Worm (Caenorhabditis elegans) whole organism, mixed stage, embryonic: ENCODE measurements around the gene F22B5.10.
"Not testable (repeated sequence)": the region's sequence is repeated elsewhere in the genome, so short reads cannot be mapped to it uniquely, and the experiment has no call there.

Experiments used
- M03D4.4 ChIP-seq: sonication (generic microtip); optimal IDR thresholded peaks from 2 replicates; lab custom pipeline; 2017; ENCODE audit warnings: mild to moderate bottlenecking, missing genetic modification characterization, missing compliant biosample characterization
- bed-3 ChIP-seq: fragments of 200-800 bp; sonication (Bioruptor generic); optimal IDR thresholded peaks from 3 replicates; lab custom pipeline; 2018; ENCODE audit warnings: mild to moderate bottlenecking, missing genetic modification characterization, moderate library complexity, missing compliant biosample characterization
- blmp-1 ChIP-seq: fragments of 150-350 bp; optimal IDR thresholded peaks from 2 replicates; lab custom pipeline; 2014; ENCODE audit warnings: missing biosample characterization, missing genetic modification characterization
- ceh-39 ChIP-seq: fragments of 150-350 bp; optimal IDR thresholded peaks from 2 replicates; lab custom pipeline; 2014; ENCODE audit warnings: missing biosample characterization, missing genetic modification characterization
- ceh-43 ChIP-seq: fragments of 200-800 bp; sonication (Bioruptor generic); optimal IDR thresholded peaks from 2 replicates; lab custom pipeline; 2018; ENCODE audit warnings: mild to moderate bottlenecking, missing genetic modification characterization, moderate library complexity, missing compliant biosample characterization
- ceh-83 ChIP-seq: fragments of 200-800 bp; sonication (Bioruptor generic); optimal IDR thresholded peaks from 2 replicates; lab custom pipeline; 2018; ENCODE audit warnings: mild to moderate bottlenecking, missing genetic modification characterization, missing compliant biosample characterization
- ces-1 ChIP-seq: fragments of 150-350 bp; optimal IDR thresholded peaks from 2 replicates; lab custom pipeline; 2014; ENCODE audit warnings: missing biosample characterization, missing genetic modification reagents, missing genetic modification characterization
- drap-1 ChIP-seq: fragments of 200-800 bp; sonication (Bioruptor generic); optimal IDR thresholded peaks from 3 replicates; lab custom pipeline; 2018; ENCODE audit warnings: mild to moderate bottlenecking, missing genetic modification characterization, missing compliant biosample characterization
- elt-1 ChIP-seq: sonication (generic microtip); optimal IDR thresholded peaks from 2 replicates; lab custom pipeline; 2017; ENCODE audit warnings: missing genetic modification characterization, mild to moderate bottlenecking, missing compliant biosample characterization, antibody characterized with exemption, moderate library complexity, borderline replicate concordance; ENCODE audit not compliant: insufficient read depth
- flh-1 ChIP-seq: fragments of 200-800 bp; sonication (Bioruptor generic); optimal IDR thresholded peaks from 2 replicates; lab custom pipeline; 2018; ENCODE audit warnings: mild to moderate bottlenecking, missing genetic modification characterization, moderate library complexity, missing compliant biosample characterization
- hlh-1 ChIP-seq: fragments of 150-350 bp; optimal IDR thresholded peaks from 2 replicates; lab custom pipeline; 2014; ENCODE audit warnings: missing biosample characterization, missing genetic modification reagents, missing genetic modification characterization
- lin-13 ChIP-seq: fragments of 150-350 bp; optimal IDR thresholded peaks from 2 replicates; lab custom pipeline; 2014; ENCODE audit warnings: missing biosample characterization, missing genetic modification characterization
- lsy-2 ChIP-seq: fragments of 150-350 bp; optimal IDR thresholded peaks from 2 replicates; lab custom pipeline; 2014; ENCODE audit warnings: missing biosample characterization, missing genetic modification characterization
- mab-5 ChIP-seq: fragments of 150-350 bp; optimal IDR thresholded peaks from 2 replicates; lab custom pipeline; 2014; ENCODE audit warnings: missing biosample characterization, missing genetic modification characterization
- nhr-12 ChIP-seq: fragments of 150-350 bp; optimal IDR thresholded peaks from 2 replicates; lab custom pipeline; 2014; ENCODE audit warnings: missing biosample characterization, missing genetic modification characterization
- nhr-237 ChIP-seq: fragments of 150-350 bp; optimal IDR thresholded peaks from 2 replicates; lab custom pipeline; 2014; ENCODE audit warnings: missing biosample characterization, missing genetic modification characterization
- nhr-28 ChIP-seq: fragments of 150-350 bp; optimal IDR thresholded peaks from 2 replicates; lab custom pipeline; 2014; ENCODE audit warnings: missing biosample characterization, missing genetic modification characterization
- sem-2 ChIP-seq: fragments of 200-800 bp; sonication (Bioruptor generic); optimal IDR thresholded peaks from 2 replicates; lab custom pipeline; 2018; ENCODE audit warnings: mild to moderate bottlenecking, missing genetic modification characterization, missing compliant biosample characterization
- snpc-4 ChIP-seq: fragments of 150-350 bp; optimal IDR thresholded peaks from 2 replicates; lab custom pipeline; 2014; ENCODE audit warnings: missing biosample characterization, missing genetic modification characterization
- sptf-1 ChIP-seq: sonication (generic microtip); optimal IDR thresholded peaks from 2 replicates; lab custom pipeline; 2017; ENCODE audit warnings: mild to moderate bottlenecking, missing genetic modification characterization, moderate library complexity, missing compliant biosample characterization
- tbx-8 ChIP-seq: fragments of 200-800 bp; sonication (Bioruptor generic); optimal IDR thresholded peaks from 2 replicates; lab custom pipeline; 2018; ENCODE audit warnings: mild to moderate bottlenecking, missing genetic modification characterization, moderate library complexity, missing compliant biosample characterization
- unc-120 ChIP-seq: sonication (generic microtip); optimal IDR thresholded peaks from 2 replicates; lab custom pipeline; 2017; ENCODE audit warnings: missing genetic modification characterization, missing compliant biosample characterization; ENCODE audit not compliant: poor library complexity, severe bottlenecking
- unc-62 ChIP-seq: fragments of 150-350 bp; optimal IDR thresholded peaks from 2 replicates; lab custom pipeline; 2014; ENCODE audit warnings: missing biosample characterization, missing genetic modification reagents, missing genetic modification characterization
- zip-8 ChIP-seq: fragments of 150-350 bp; optimal IDR thresholded peaks from 2 replicates; lab custom pipeline; 2014; ENCODE audit warnings: missing biosample characterization, missing genetic modification characterization
- ztf-11 ChIP-seq: fragments of 150-350 bp; optimal IDR thresholded peaks from 2 replicates; lab custom pipeline; 2014; ENCODE audit warnings: missing biosample characterization, missing genetic modification characterization

Gene F22B5.10

ce11 chrII:8466874-8467273, at the start of gene F22B5.10:
Gene F22B5.10, plus strand, starts transcription at chrII:8467174.
- TF ChIP-seq ceh-83 (peak; percentile 32), nhr-12 (tag; lab: Kevin White, UChicago) (no peak)

- TF ChIP-seq lsy-2 (tag; lab: Kevin White, UChicago) (peak; percentile 76), tbx-8 (no peak)
These were observed 48.0 kb upstream of the F22B5.10 start for ce11 chrII:8419015-8419414.

DNA sequence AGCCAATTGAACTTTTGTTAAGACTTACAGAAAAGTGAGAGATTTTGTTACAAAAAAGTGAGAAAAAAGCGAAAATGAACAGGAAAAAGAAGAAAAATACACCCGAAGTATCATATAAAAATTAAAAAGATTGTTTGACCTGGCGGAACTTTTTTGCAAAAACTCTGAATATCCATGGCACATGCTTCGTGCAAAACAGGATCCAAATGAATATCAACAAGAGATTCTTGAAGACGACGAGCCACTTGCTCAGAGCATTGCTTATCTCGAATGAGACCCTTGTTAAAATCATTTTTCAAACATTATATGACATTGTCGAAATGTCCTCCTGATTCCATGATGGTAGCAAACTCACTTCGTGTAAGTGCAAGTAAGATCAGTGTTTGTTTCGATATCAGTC, 47.2 kb upstream of the F22B5.10 start, which contains the start of gene F14E5.8:
TSS of gene F14E5.8 (plus strand) at position 301 of the 400 bp plus-strand sequence.
- TF ChIP-seq snpc-4; unc-120 (tag; lab: Kevin White, UChicago); M03D4.4 (tag; lab: Kevin White, UChicago): not testable (repeated sequence)

DNA sequence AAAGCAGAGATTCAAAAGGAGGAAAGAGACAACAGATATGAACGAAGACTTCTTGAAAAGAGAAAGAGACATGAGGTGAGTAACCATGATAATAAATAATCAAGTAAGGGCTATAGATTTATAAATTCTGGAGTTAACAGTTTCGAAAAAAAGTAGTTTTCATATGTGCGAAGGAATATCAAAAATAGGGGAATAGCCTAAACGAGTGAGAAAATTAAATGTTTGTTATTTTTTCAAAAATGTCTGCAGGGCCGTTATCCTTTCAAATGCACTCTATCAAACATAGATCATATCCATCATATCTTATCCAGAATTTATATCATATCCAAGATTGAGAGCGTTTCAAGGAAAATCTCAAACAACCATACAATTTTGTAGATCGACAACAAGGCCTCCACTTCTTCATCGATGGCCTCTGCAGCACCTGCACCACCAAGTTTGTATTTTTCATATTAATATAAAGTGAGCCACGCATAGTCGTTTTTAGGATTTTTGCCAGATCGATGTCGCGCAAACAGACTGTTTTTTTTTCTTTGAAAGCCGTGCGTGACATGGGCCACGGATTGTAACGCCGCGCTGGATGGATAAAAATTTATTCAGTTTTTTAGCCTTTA, 46.1 kb upstream of the F22B5.10 start:
- TF ChIP-seq flh-1 (GFP tag; lab: Kevin White, UChicago) (no peak), lsy-2 (tag; lab: Kevin White, UChicago) (peak; percentile 76)

DNA sequence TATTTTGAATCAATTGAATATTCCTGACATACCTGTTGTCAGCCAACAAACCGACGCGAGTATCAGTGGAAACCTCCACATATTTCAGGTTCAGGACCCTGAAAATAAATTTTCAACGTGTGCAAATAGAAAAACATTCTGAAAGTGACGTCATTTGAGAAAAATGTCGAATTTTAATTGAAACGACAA, 38.3 kb upstream of the F22B5.10 start, which contains the start of gene F14E5.2:
TSS of gene F14E5.2 (minus strand) at position 101 of the 189 bp plus-strand sequence.
- no peak for TF ChIP-seq sptf-1
- TF ChIP-seq zip-8 (tag; lab: Kevin White, UChicago): no peak
- TF ChIP-seq sem-2 (GFP tag; lab: Kevin White, UChicago): no peak
- TF ChIP-seq mab-5 (tag; lab: Kevin White, UChicago): no peak
- no peak for TF ChIP-seq hlh-1 (tag; lab: Kevin White, UChicago)
- TF ChIP-seq elt-1: no peak
- no peak for TF ChIP-seq nhr-237 (tag; lab: Kevin White, UChicago)
- TF ChIP-seq lin-13 (tag; lab: Kevin White, UChicago): no peak
- TF ChIP-seq, all 35 proteins: peak for 0

DNA sequence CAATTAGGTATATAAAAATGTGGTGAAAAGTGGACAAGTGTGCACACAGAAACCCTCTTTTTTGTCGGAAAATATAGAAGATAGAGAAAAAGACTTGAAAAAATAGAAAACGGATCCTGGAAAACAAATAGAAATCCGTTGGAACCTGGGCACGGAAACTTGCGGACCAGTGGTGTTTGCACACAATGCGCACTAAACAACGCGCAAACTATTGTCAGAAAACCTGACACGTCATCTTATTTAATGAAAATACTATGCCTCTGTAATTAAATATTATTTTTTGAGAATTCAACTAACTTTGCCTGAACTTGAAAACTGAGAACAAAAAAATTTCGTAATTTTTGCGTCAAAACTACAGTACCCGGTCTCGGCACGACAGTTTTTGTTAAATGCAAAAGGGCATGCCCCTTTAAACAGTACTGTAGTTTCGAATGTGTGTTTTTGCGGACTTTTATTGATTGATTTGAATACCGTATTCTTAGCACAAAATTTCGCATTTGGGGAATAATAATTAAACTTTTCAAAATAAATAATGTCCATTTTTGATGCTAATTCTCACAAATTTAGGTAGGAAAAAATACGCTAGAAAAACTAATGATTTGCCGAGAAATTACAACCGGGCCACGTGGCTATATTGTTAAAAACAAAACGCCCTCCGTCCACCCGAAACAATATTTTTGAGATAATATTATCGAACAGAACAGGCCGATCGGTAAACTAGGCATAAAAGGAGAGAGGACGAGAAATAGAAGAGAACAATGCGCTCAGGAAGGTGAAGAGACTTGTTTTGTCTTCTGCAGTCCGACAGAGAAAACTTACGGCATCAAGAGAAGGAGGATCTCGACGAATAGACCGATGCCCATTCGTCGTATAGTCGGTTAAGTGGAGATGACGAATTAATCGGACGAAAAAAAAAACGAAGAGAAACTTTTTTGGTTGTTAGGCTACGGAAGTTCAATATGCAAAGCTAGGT, 37.7 kb upstream of the F22B5.10 start:
- TF ChIP-seq unc-62 (GFP tag; lab: Kevin White, UChicago) (no peak), lsy-2 (tag; lab: Kevin White, UChicago) (peak; percentile 43), zip-8 (tag; lab: Kevin White, UChicago) (peak; percentile 16), hlh-1 (tag; lab: Kevin White, UChicago) (no peak), ceh-39 (tag; lab: Kevin White, UChicago) (no peak), nhr-12 (tag; lab: Kevin White, UChicago) (no peak)

ce11 chrII:8431954-8432353, 35.0 kb upstream of the F22B5.10 start, which contains the start of gene acp-2:
Gene acp-2, minus strand, starts transcription at chrII:8432054.
- TF ChIP-seq M03D4.4 (tag; lab: Kevin White, UChicago): no peak
- no peak for TF ChIP-seq ztf-11 (tag; lab: Kevin White, UChicago)
- no peak for TF ChIP-seq blmp-1 (tag; lab: Kevin White, UChicago)
- TF ChIP-seq hlh-1 (tag; lab: Kevin White, UChicago): no peak

ce11 chrII:8435005-8435404, 32.0 kb upstream of the F22B5.10 start, which contains the start of gene acp-4:
Gene acp-4, minus strand, starts transcription at chrII:8435105.
- TF ChIP-seq drap-1 (GFP tag; lab: Kevin White, UChicago) (no peak), bed-3 (GFP tag; lab: Kevin White, UChicago) (no peak), mab-5 (tag; lab: Kevin White, UChicago) (no peak), nhr-28 (tag; lab: Kevin White, UChicago) (no peak), zip-8 (tag; lab: Kevin White, UChicago) (no peak), ceh-43 (GFP tag; lab: Kevin White, UChicago) (no peak), ces-1 (no peak), nhr-12 (tag; lab: Kevin White, UChicago) (no peak), sem-2 (GFP tag; lab: Kevin White, UChicago) (no peak), ceh-83 (no peak)
